Worm (Caenorhabditis elegans): ENCODE results near the gene C25G6.1.

DNA sequence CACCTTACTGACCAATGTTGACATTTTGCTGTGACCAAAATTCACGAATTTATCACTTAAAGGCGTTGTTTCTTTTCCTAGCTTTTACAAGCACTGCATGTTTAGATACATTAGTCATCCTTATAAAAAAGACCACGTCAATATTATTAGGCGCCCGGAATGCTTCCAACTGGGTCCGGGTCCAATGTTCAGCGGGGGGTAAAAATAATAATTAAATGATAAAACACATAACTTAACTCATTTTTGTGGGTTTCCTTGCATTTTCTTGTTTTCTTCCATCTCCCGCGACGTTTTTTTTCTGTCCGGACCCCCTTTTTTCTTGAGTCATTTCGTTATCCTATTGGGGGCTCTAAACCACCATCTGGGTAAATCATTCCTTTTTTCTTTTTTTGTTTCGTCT is 22.8 kb downstream of the C25G6.1 start:
- TF ChIP-seq ztf-23 (GFP tag; IDR thresholded peaks at IDR 0.05) (no peak), flt-1 (GFP tag; IDR thresholded peaks at IDR 0.05) (no peak), T22C8.4 (GFP tag; IDR thresholded peaks at IDR 0.05) (no peak), ref-1 (GFP tag; conservative IDR thresholded peaks at IDR 0.05) (no peak)
